Fruit fly (Drosophila melanogaster) whole organism: ENCODE results near the gene Ns4.

ENCODE experiments used
- EcR ChIP-seq, 2 experiments: fragments of >200 bp; optimal IDR thresholded peaks; 2 replicates each; lab custom pipeline; 2017; ENCODE audit warnings: missing biosample characterization in 2 of 2, missing genetic modification characterization in 2 of 2, missing genetic modification reagents in 2 of 2
- pan ChIP-seq: fragments of >200 bp; optimal IDR thresholded peaks from 2 replicates; lab custom pipeline; 2017
- psq ChIP-seq: fragments of >200 bp; optimal IDR thresholded peaks from 2 replicates; lab custom pipeline; 2017

- TF ChIP-seq psq (lab: Kevin White, UChicago) (no peak), EcR (GFP tag; optimal IDR thresholded peaks at IDR 0.05; lab: Kevin White, UChicago) (no peak), pan (lab: Kevin White, UChicago) (no peak)
Measured at dm6 chr2L:20792988-20793544, 40.8 kb downstream of the Ns4 start.
